Worm (Caenorhabditis elegans) whole organism, young adult: ENCODE measurements around the gene Y53F4B.51.
"Not testable (repeated sequence)": the region's sequence is repeated elsewhere in the genome, so short reads cannot be mapped to it uniquely, and the experiment has no call there.

Source experiments
- Y53F4B.3 ChIP-seq: fragments of 200-800 bp; sonication (Bioruptor generic); IDR thresholded peaks from 2 replicates; pipeline ENCODE4 v1.3.6; 2022; ENCODE audit warnings: missing genetic modification reagents, missing genetic modification characterization, missing compliant biosample characterization
- ama-1 ChIP-seq, 3 experiments: fragments of 150-350 bp in 1 of 3; sonication (generic microtip) in 2 of 3; optimal IDR thresholded peaks; 2 replicates each; lab custom pipeline; 2014 to 2018; ENCODE audit warnings: missing biosample characterization in 2 of 3, missing genetic modification characterization in 2 of 3, missing genetic modification reagents in 2 of 3
- dpl-1 ChIP-seq: fragments of 150-350 bp; optimal IDR thresholded peaks from 2 replicates; lab custom pipeline; 2014; ENCODE audit warnings: missing biosample characterization, missing genetic modification reagents, missing genetic modification characterization
- lin-54 ChIP-seq: fragments of 200-800 bp; sonication (Bioruptor generic); optimal IDR thresholded peaks from 2 replicates; lab custom pipeline; 2018; ENCODE audit warnings: mild to moderate bottlenecking, missing genetic modification characterization, missing compliant biosample characterization
- madf-3 ChIP-seq: fragments of 200-800 bp; sonication (Bioruptor generic); IDR thresholded peaks from 2 replicates; pipeline ENCODE4 v1.3.6; 2022; ENCODE audit warnings: missing genetic modification reagents, missing genetic modification characterization, missing compliant biosample characterization
- nfyb-1 ChIP-seq: fragments of 200-800 bp; sonication (Bioruptor generic); IDR thresholded peaks from 2 replicates; pipeline ENCODE4 v1.3.6; 2022; ENCODE audit warnings: missing genetic modification reagents, missing genetic modification characterization, missing compliant biosample characterization
- tbx-9 ChIP-seq: sonication (generic microtip); optimal IDR thresholded peaks from 2 replicates; lab custom pipeline; 2016; ENCODE audit warnings: borderline replicate concordance, missing genetic modification characterization, inconsistent platforms, missing compliant biosample characterization
- unc-62 ChIP-seq: fragments of 150-350 bp; optimal IDR thresholded peaks from 2 replicates; lab custom pipeline; 2014; ENCODE audit warnings: missing biosample characterization, missing genetic modification reagents, missing genetic modification characterization

- TF ChIP-seq nfyb-1 (GFP tag; lab: Robert Waterston, UW), result peak; percentile 89
- not testable (repeated sequence) for TF ChIP-seq tbx-9; dpl-1; madf-3 (GFP tag; lab: Robert Waterston, UW); lin-54; ama-1 (optimal IDR thresholded peaks at IDR 0.05; lab: Kevin White, UChicago); ama-1 (GFP tag; optimal IDR thresholded peaks at IDR 0.05; lab: Kevin White, UChicago); Y53F4B.3 (GFP tag; lab: Robert Waterston, UW); unc-62
These were observed 28.5 kb upstream of the Y53F4B.51 start for ce11 chrII:15042783-15043182.
